Worm (Caenorhabditis elegans): Measurements from ENCODE around the gene srd-49.

DNA sequence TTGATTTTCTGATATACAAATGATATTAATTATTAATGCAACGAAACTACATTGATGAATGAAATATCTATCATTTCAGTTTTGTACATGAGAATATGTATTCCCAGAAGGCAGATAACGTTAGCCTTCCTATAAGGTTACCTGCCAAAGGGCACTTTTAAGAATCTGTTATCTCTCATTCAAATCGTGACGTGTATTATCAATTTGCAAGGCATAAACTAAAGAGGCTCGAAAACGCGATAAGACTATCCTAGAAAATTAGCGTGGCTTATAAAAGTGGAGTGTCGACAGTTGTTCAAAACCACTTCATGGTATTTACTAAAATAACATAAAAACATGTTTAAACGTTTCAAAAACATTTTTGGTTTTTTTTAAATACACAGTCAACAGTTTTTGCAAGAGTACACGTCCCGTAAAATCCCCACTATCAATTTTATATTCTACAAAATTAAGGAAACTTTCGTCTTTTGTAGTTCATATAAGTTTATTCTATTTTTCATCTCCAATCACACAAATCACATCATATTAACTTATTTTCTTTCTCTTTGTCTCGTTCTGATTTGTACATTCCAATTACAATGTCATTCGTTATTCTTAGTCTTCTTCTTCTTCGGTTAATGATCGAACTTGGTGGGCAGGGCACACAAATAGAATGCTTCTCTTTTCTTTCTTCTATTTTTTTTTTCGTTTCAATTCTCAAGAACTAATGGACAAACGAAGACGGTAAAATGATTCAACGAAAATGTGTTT, 30.5 kb downstream of the srd-49 start, which contains the start of gene C08B6.10:
- no peak for TF ChIP-seq klf-2 (GFP tag; conservative IDR thresholded peaks at IDR 0.05)
- no peak for TF ChIP-seq flt-1 (GFP tag; IDR thresholded peaks at IDR 0.05)
- no peak for TF ChIP-seq T22C8.4 (GFP tag; IDR thresholded peaks at IDR 0.05)
- no peak for TF ChIP-seq ztf-29 (GFP tag; IDR thresholded peaks at IDR 0.05)
- no peak for TF ChIP-seq ref-1 (GFP tag; conservative IDR thresholded peaks at IDR 0.05)
